Worm (Caenorhabditis elegans): ENCODE data around the gene F21G4.6.

- TF ChIP-seq unc-130 (tag; optimal IDR thresholded peaks at IDR 0.05) (no peak), nhr-28 (tag; optimal IDR thresholded peaks at IDR 0.05) (no peak), mab-9 (GFP tag; IDR thresholded peaks at IDR 0.05) (no peak), nhr-76 (tag; optimal IDR thresholded peaks at IDR 0.05) (no peak), fos-1 (tag; optimal IDR thresholded peaks at IDR 0.05) (no peak), mdl-1 (tag; optimal IDR thresholded peaks at IDR 0.05) (no peak), lin-39 (tag; optimal IDR thresholded peaks at IDR 0.05) (no peak), nhr-19 (GFP tag; conservative IDR thresholded peaks at IDR 0.05) (no peak), ces-1 (GFP tag; optimal IDR thresholded peaks at IDR 0.05) (no peak), zag-1 (tag; optimal IDR thresholded peaks at IDR 0.05) (no peak), nhr-47 (tag; optimal IDR thresholded peaks at IDR 0.05) (no peak), dpl-1 (GFP tag; optimal IDR thresholded peaks at IDR 0.05) (no peak)
These were observed 31.3 kb upstream of the F21G4.6 start for ce11 chrX:9948528-9948927.
